Fruit fly (Drosophila melanogaster) whole organism, pupa: ENCODE results near the gene wat.
A peak's percentile ranks its signal among the peaks of the same experiment; 100 is the strongest.

ENCODE experiments used
- CG10348 ChIP-seq: fragments of 200-800 bp; sonication (Bioruptor generic); IDR thresholded peaks from 2 replicates; pipeline ENCODE4 v1.3.6; 2022; ENCODE audit warnings: missing biosample characterization, missing genetic modification characterization
- CG8301 ChIP-seq: fragments of 200-800 bp; sonication (Bioruptor generic); optimal IDR thresholded peaks from 2 replicates; lab custom pipeline; 2018; ENCODE audit warnings: missing biosample characterization, mild to moderate bottlenecking, missing genetic modification characterization
- D1 ChIP-seq: fragments of 200-800 bp; sonication (Bioruptor generic); optimal IDR thresholded peaks from 2 replicates; lab custom pipeline; 2018; ENCODE audit warnings: missing biosample characterization, mild to moderate bottlenecking, missing genetic modification characterization, moderate library complexity
- Ets98B ChIP-seq: fragments of 200-800 bp; sonication (Bioruptor generic); IDR thresholded peaks from 2 replicates; pipeline ENCODE4 v1.3.6; 2022; ENCODE audit warnings: missing biosample characterization, missing genetic modification characterization
- Pif1A ChIP-seq: fragments of 200-800 bp; sonication (Bioruptor generic); optimal IDR thresholded peaks from 3 replicates; lab custom pipeline; 2016; ENCODE audit warnings: missing biosample characterization, missing genetic modification characterization

- peak; percentile 27 for TF ChIP-seq CG8301 (tag; lab: Kevin White, UChicago)
- TF ChIP-seq Ets98B, result 0 out of 2 replicates have a peak, but pooled peaks have one; percentile 22
- TF ChIP-seq CG10348, result 0 out of 2 replicates have a peak, but pooled peaks have one; percentile 27
- no peak for TF ChIP-seq D1 (tag; lab: Kevin White, UChicago)
- TF ChIP-seq Pif1A (GFP tag; lab: Kevin White, UChicago), result no peak
These were observed 13.9 kb upstream of the wat start, which contains the start of the genes beta4GalNAcTB and Cpsf100 for dm6 chr3R:29033909-29034629.
